Worm (Caenorhabditis elegans) whole organism, L1 larva: ENCODE measurements around the gene ife-3.

Source experiments
- C16A3.4 ChIP-seq: fragments of 150-350 bp; optimal IDR thresholded peaks from 2 replicates; lab custom pipeline; 2014; ENCODE audit warnings: missing biosample characterization, missing genetic modification characterization
- F16B12.6 ChIP-seq: fragments of 150-350 bp; optimal IDR thresholded peaks from 2 replicates; lab custom pipeline; 2014; ENCODE audit warnings: missing biosample characterization, missing genetic modification characterization
- alr-1 ChIP-seq: fragments of 200-800 bp; sonication (Bioruptor generic); optimal IDR thresholded peaks from 2 replicates; lab custom pipeline; 2018; ENCODE audit warnings: borderline replicate concordance, mild to moderate bottlenecking, missing genetic modification characterization, missing compliant biosample characterization
- ama-1 ChIP-seq: fragments of 150-350 bp; optimal IDR thresholded peaks from 2 replicates; lab custom pipeline; 2014
- blmp-1 ChIP-seq: fragments of 150-350 bp; optimal IDR thresholded peaks from 2 replicates; lab custom pipeline; 2014; ENCODE audit warnings: missing biosample characterization, missing genetic modification characterization
- ceh-8 ChIP-seq: fragments of 200-800 bp; sonication (Bioruptor generic); optimal IDR thresholded peaks from 2 replicates; lab custom pipeline; 2018; ENCODE audit warnings: mild to moderate bottlenecking, missing genetic modification characterization, moderate library complexity, missing compliant biosample characterization
- ceh-82 ChIP-seq, 3 experiments: fragments of 150-350 bp in 1 of 3; sonication (generic microtip) in 2 of 3; optimal IDR thresholded peaks; 2 replicates each; lab custom pipeline; 2014 to 2017; ENCODE audit warnings: missing biosample characterization in 3 of 3, missing genetic modification characterization in 3 of 3
- ceh-88 ChIP-seq: fragments of 200-800 bp; sonication (Bioruptor generic); IDR thresholded peaks from 2 replicates; pipeline ENCODE4 v1.3.6; 2022; ENCODE audit warnings: missing genetic modification characterization, missing compliant biosample characterization
- dpl-1 ChIP-seq, 3 experiments: fragments of 150-350 bp in 2 of 3; sonication (generic microtip) in 1 of 3; optimal IDR thresholded peaks; 2 replicates each; lab custom pipeline; 2014 to 2017; ENCODE audit warnings: missing biosample characterization in 3 of 3, missing genetic modification characterization in 3 of 3, missing genetic modification reagents in 3 of 3
- dsc-1 ChIP-seq: sonication (generic microtip); optimal IDR thresholded peaks from 2 replicates; lab custom pipeline; 2016; ENCODE audit warnings: mild to moderate bottlenecking, missing genetic modification characterization, missing compliant biosample characterization
- efl-1 ChIP-seq, 4 experiments: fragments of 150-350 bp; optimal IDR thresholded peaks in 3 of 4; peaks in 1 of 4; 1 replicate in 1 of 4; 2 replicates in 3 of 4; lab custom pipeline; 2014; ENCODE audit warnings: missing biosample characterization in 2 of 4, missing genetic modification characterization in 2 of 4, missing genetic modification reagents in 2 of 4
- efl-3 ChIP-seq: fragments of 200-800 bp; sonication (Bioruptor generic); optimal IDR thresholded peaks from 2 replicates; lab custom pipeline; 2018; ENCODE audit warnings: mild to moderate bottlenecking, missing genetic modification characterization, missing compliant biosample characterization
- elt-3 ChIP-seq, 6 experiments: fragments of 150-350 bp in 1 of 6; sonication (generic microtip); optimal IDR thresholded peaks; 2 replicates each; lab custom pipeline; 2017 to 2018; ENCODE audit warnings: missing biosample characterization in 6 of 6, missing genetic modification characterization in 6 of 6, inconsistent platforms in 1 of 6
- hlh-4 ChIP-seq: sonication (generic microtip); optimal IDR thresholded peaks from 2 replicates; lab custom pipeline; 2016; ENCODE audit warnings: mild to moderate bottlenecking, missing genetic modification characterization, missing compliant biosample characterization
- hpl-2 ChIP-seq: fragments of 150-350 bp; optimal IDR thresholded peaks from 2 replicates; lab custom pipeline; 2014; ENCODE audit warnings: missing biosample characterization, missing genetic modification reagents, missing genetic modification characterization
- isw-1 ChIP-seq: fragments of 200-800 bp; sonication (Bioruptor generic); IDR thresholded peaks from 2 replicates; pipeline ENCODE4 v1.3.6; 2022; ENCODE audit warnings: missing genetic modification characterization, missing compliant biosample characterization
- lin-13 ChIP-seq: fragments of 150-350 bp; optimal IDR thresholded peaks from 2 replicates; lab custom pipeline; 2014; ENCODE audit warnings: missing biosample characterization, missing genetic modification reagents, missing genetic modification characterization
- lin-15B ChIP-seq: fragments of 150-350 bp; sonication (generic microtip); optimal IDR thresholded peaks from 3 replicates; lab custom pipeline; 2014; ENCODE audit warnings: missing biosample characterization, missing genetic modification characterization
- lin-35 ChIP-seq, 2 experiments: fragments of 150-350 bp; optimal IDR thresholded peaks; 2 replicates each; lab custom pipeline; 2014; ENCODE audit warnings: missing biosample characterization in 2 of 2, missing genetic modification characterization in 2 of 2, missing genetic modification reagents in 2 of 2
- lin-39 ChIP-seq: fragments of 150-350 bp; optimal IDR thresholded peaks from 2 replicates; lab custom pipeline; 2014; ENCODE audit warnings: missing biosample characterization, missing genetic modification reagents, missing genetic modification characterization
- lsy-2 ChIP-seq, 2 experiments: fragments of 150-350 bp; optimal IDR thresholded peaks; 2 replicates each; lab custom pipeline; 2014; ENCODE audit warnings: missing biosample characterization in 2 of 2, missing genetic modification characterization in 2 of 2
- mdl-1 ChIP-seq, 2 experiments: fragments of 150-350 bp; optimal IDR thresholded peaks; 2 replicates each; lab custom pipeline; 2014 to 2017; ENCODE audit warnings: missing biosample characterization in 2 of 2, missing genetic modification characterization in 2 of 2, inconsistent platforms in 1 of 2
- mef-2 ChIP-seq: fragments of 150-350 bp; optimal IDR thresholded peaks from 2 replicates; lab custom pipeline; 2014; ENCODE audit warnings: missing biosample characterization, missing genetic modification characterization
- mep-1 ChIP-seq: fragments of 150-350 bp; optimal IDR thresholded peaks from 2 replicates; lab custom pipeline; 2014; ENCODE audit warnings: missing biosample characterization, missing genetic modification characterization
- nhr-19 ChIP-seq: fragments of 200-800 bp; sonication (Bioruptor generic); conservative IDR thresholded peaks from 2 replicates; pipeline ENCODE4 v1.3.6; 2022; ENCODE audit warnings: missing genetic modification characterization, missing compliant biosample characterization
- nhr-20 ChIP-seq: sonication (generic microtip); optimal IDR thresholded peaks from 2 replicates; lab custom pipeline; 2016; ENCODE audit warnings: mild to moderate bottlenecking, missing genetic modification characterization, missing compliant biosample characterization
- nhr-47 ChIP-seq: sonication (generic microtip); optimal IDR thresholded peaks from 2 replicates; lab custom pipeline; 2016; ENCODE audit warnings: mild to moderate bottlenecking, missing genetic modification characterization, moderate library complexity, missing compliant biosample characterization
- nhr-71 ChIP-seq: sonication (generic microtip); optimal IDR thresholded peaks from 2 replicates; lab custom pipeline; 2016; ENCODE audit warnings: mild to moderate bottlenecking, missing genetic modification characterization, moderate library complexity, missing compliant biosample characterization
- nhr-76 ChIP-seq: sonication (generic microtip); optimal IDR thresholded peaks from 2 replicates; lab custom pipeline; 2017; ENCODE audit warnings: missing biosample characterization, missing genetic modification characterization
- nhr-77 ChIP-seq: fragments of 150-350 bp; optimal IDR thresholded peaks from 2 replicates; lab custom pipeline; 2014; ENCODE audit warnings: missing biosample characterization, missing genetic modification characterization
- nhr-85 ChIP-seq: sonication (generic microtip); peaks from one replicate; lab custom pipeline; 2016; ENCODE audit warnings: missing genetic modification characterization, inconsistent platforms, missing compliant biosample characterization
- pag-3 ChIP-seq: sonication (generic microtip); optimal IDR thresholded peaks from 2 replicates; lab custom pipeline; 2017; ENCODE audit warnings: missing genetic modification characterization, mild to moderate bottlenecking, missing compliant biosample characterization, antibody characterized with exemption, borderline replicate concordance; ENCODE audit not compliant: insufficient read depth
- rnt-1 ChIP-seq: sonication (generic microtip); optimal IDR thresholded peaks from 2 replicates; lab custom pipeline; 2016; ENCODE audit warnings: mild to moderate bottlenecking, missing genetic modification characterization, moderate library complexity, missing compliant biosample characterization
- skn-1 ChIP-seq: fragments of 150-350 bp; optimal IDR thresholded peaks from 2 replicates; lab custom pipeline; 2014; ENCODE audit warnings: missing biosample characterization, missing genetic modification characterization
- snpc-4 ChIP-seq: fragments of 150-350 bp; optimal IDR thresholded peaks from 2 replicates; lab custom pipeline; 2014; ENCODE audit warnings: missing biosample characterization, missing genetic modification characterization
- snu-23 ChIP-seq: sonication (generic microtip); optimal IDR thresholded peaks from 2 replicates; lab custom pipeline; 2016; ENCODE audit warnings: missing genetic modification characterization, missing compliant biosample characterization
- sox-4 ChIP-seq: sonication (generic microtip); optimal IDR thresholded peaks from 2 replicates; lab custom pipeline; 2016; ENCODE audit warnings: missing genetic modification characterization, missing compliant biosample characterization
- tbx-2 ChIP-seq: sonication (generic microtip); optimal IDR thresholded peaks from 2 replicates; lab custom pipeline; 2016; ENCODE audit warnings: missing genetic modification characterization, missing compliant biosample characterization
- unc-130 ChIP-seq: fragments of 150-350 bp; optimal IDR thresholded peaks from 2 replicates; lab custom pipeline; 2017; ENCODE audit warnings: missing biosample characterization, missing genetic modification characterization, inconsistent platforms
- xbp-1 ChIP-seq: sonication (generic microtip); optimal IDR thresholded peaks from 2 replicates; lab custom pipeline; 2016; ENCODE audit warnings: missing genetic modification characterization, missing compliant biosample characterization
- zag-1 ChIP-seq: fragments of 150-350 bp; optimal IDR thresholded peaks from 2 replicates; lab custom pipeline; 2014; ENCODE audit warnings: missing biosample characterization, missing genetic modification characterization
- zip-4 ChIP-seq: fragments of 200-800 bp; sonication (Bioruptor generic); optimal IDR thresholded peaks from 2 replicates; lab custom pipeline; 2018; ENCODE audit warnings: mild to moderate bottlenecking, missing genetic modification characterization, moderate library complexity, missing compliant biosample characterization

The ife-3 gene

DNA sequence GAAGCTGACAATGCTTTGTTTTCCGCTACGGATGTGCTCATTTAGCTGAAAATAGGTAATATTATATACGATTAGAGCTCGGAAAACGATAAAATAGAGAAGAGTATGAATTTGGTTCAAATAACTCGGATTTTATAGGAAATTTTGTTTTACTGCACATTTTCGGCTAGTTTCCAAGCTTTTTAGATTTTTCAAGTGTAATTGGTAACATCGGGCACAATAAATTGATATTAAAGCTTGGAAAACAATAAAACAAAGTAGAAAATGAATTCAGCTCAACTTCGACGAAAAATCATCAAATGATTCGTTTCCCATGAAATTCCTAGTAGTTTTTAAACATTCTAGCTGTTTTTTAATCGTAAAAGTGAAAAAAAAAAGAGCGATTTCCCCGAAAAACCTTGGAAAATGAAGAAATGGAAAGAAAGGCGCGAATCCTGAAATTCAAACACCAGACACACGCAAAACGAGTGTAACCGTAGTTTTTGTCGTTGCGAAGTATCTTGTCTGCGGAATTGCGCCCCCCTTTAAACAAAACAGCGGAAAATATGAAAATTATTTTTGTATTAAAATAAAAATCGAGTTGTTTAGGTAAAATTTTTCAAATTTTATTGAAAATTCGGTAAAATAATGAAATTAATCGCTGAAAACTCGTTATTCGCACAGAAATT is at the start of gene ife-3:
Gene ife-3 (minus strand): TSS at position 51 of the 668 bp plus-strand sequence.
- TF ChIP-seq zip-4 (no peak), nhr-20 (tag; lab: Kevin White, UChicago) (peak; percentile 38), lin-35 (GFP tag; optimal IDR thresholded peaks at IDR 0.05; lab: Kevin White, UChicago) (peak; percentile 88 to 97), xbp-1 (peak; percentile 30), nhr-71 (peak; percentile 42), mep-1 (tag; lab: Kevin White, UChicago) (peak; percentile 18), dsc-1 (tag; lab: Kevin White, UChicago) (no peak), ama-1 (lab: Kevin White, UChicago) (peak; percentile 67), ceh-8 (GFP tag; lab: Kevin White, UChicago) (no peak), lin-13 (GFP tag; lab: Kevin White, UChicago) (peak; percentile 9), snu-23 (GFP tag; lab: Kevin White, UChicago) (peak; percentile 42), efl-1 (optimal IDR thresholded peaks at IDR 0.05; lab: Kevin White, UChicago) (peak; percentile 76 to 92), efl-1 (GFP tag; optimal IDR thresholded peaks at IDR 0.05 in 1 of 2; lab: Kevin White, UChicago) (peak; percentile 90 to 99), rnt-1 (tag; lab: Kevin White, UChicago) (peak; percentile 50), mdl-1 (tag; optimal IDR thresholded peaks at IDR 0.05; lab: Kevin White, UChicago) (peak in 1 of 2 experiments; percentile 29), pag-3 (tag; lab: Kevin White, UChicago) (no peak), nhr-19 (GFP tag; lab: Robert Waterston, UW) (peak; percentile 41), skn-1 (tag; lab: Kevin White, UChicago) (peak; percentile 47), dpl-1 (GFP tag; optimal IDR thresholded peaks at IDR 0.05; lab: Kevin White, UChicago) (peak; percentile 92 to 94 (median 93)), nhr-47 (no peak), alr-1 (tag; lab: Kevin White, UChicago) (no peak), F16B12.6 (peak; percentile 12), elt-3 (tag; optimal IDR thresholded peaks at IDR 0.05; lab: Kevin White, UChicago) (peak in 2 of 6 experiments; percentile 17 to 65), ceh-82 (tag; optimal IDR thresholded peaks at IDR 0.05; lab: Kevin White, UChicago) (peak in 1 of 3 experiments; percentile 35), unc-130 (tag; lab: Kevin White, UChicago) (peak; percentile 66), snpc-4 (tag; lab: Kevin White, UChicago) (peak; percentile 19), lin-39 (tag; lab: Kevin White, UChicago) (peak; percentile 23), blmp-1 (tag; lab: Kevin White, UChicago) (peak; percentile 69), ceh-88 (no peak), nhr-77 (tag; lab: Kevin White, UChicago) (peak; percentile 6), tbx-2 (tag; lab: Kevin White, UChicago) (peak; percentile 11), C16A3.4 (peak; percentile 66), hpl-2 (GFP tag; lab: Kevin White, UChicago) (no peak), lin-15B (tag; lab: Kevin White, UChicago) (peak; percentile 22), nhr-85 (tag; lab: Kevin White, UChicago) (peak; percentile 82), nhr-76 (tag; lab: Kevin White, UChicago) (no peak), isw-1 (GFP tag; lab: Robert Waterston, UW) (0 out of 2 replicates have a peak, but pooled peaks have one; percentile 1), hlh-4 (tag; lab: Kevin White, UChicago) (no peak), lsy-2 (tag; optimal IDR thresholded peaks at IDR 0.05; lab: Kevin White, UChicago) (peak; percentile 96 to 98)

DNA sequence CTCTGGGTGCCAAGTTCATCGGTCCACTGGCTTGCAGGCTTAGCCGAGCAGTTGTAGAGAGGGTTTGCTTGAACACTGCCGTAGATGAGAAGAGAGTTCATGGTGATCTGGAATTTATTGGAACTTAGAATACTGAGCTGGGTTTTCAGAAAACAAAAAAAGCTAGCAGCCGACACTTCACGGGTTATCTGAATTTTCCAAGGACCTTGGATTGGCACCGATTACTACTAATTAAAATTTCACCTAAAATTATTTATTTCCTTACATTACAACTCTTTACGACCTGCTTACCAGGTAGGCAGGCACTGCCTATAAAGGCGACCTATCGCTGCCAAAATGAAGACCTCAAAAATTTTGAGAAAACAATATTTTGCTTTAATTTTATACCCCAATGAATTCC is 48.3 kb upstream of the ife-3 start, which contains the start of gene srt-52:
Gene srt-52 (minus strand): TSS at position 101 of the 400 bp plus-strand sequence.
- TF ChIP-seq sox-4 (tag; lab: Kevin White, UChicago) (no peak), efl-3 (GFP tag; lab: Kevin White, UChicago) (no peak), mef-2 (tag; lab: Kevin White, UChicago) (no peak), zag-1 (no peak)
